Fruit fly (Drosophila melanogaster): ENCODE results near the gene CG15142.

DNA sequence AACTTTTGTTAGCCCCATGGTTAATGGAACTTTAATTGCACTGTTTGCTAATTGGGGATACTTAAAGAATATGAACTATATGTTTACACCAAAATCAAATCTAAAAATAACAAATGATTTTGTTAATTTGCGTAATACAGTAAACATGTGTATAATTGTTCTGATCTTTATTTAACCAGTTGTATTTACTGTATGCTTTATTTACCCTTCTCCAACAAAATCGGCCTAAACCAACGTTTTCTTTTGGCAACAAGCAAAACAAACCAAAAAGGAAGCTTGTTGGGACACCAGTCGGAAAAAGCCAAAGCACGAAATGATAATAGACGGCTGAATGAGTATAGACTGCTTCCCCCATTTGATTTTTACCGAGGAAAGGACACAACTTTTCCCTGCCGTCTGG, 28.0 kb downstream of the CG15142 start:
- TF ChIP-seq pan (optimal IDR thresholded peaks at IDR 0.05), result no peak
- no peak for TF ChIP-seq usp (GFP tag; optimal IDR thresholded peaks at IDR 0.05)
- TF ChIP-seq EcR (GFP tag; optimal IDR thresholded peaks at IDR 0.05), result no peak
- TF ChIP-seq psq (optimal IDR thresholded peaks at IDR 0.05), result no peak
- TF ChIP-seq CG8478 (optimal IDR thresholded peaks at IDR 0.05), result no peak
- TF ChIP-seq Dll (optimal IDR thresholded peaks at IDR 0.05), result no peak

All from whole organism.